Worm (Caenorhabditis elegans): Measurements from ENCODE around the gene erl-1.
A peak's percentile ranks its signal among the peaks of the same experiment; 100 is the strongest.
"Not testable (repeated sequence)": the region's sequence is repeated elsewhere in the genome, so short reads cannot be mapped to it uniquely, and the experiment has no call there.

erl-1 gene

ce11 chrIV:12304750-12305149 is 17.0 kb downstream of the erl-1 start:
- TF ChIP-seq snu-23 (GFP tag; optimal IDR thresholded peaks at IDR 0.05) (no peak), elt-3 (tag; optimal IDR thresholded peaks at IDR 0.05) (no peak), C34B4.2 (tag; optimal IDR thresholded peaks at IDR 0.05) (no peak), nhr-237 (tag; optimal IDR thresholded peaks at IDR 0.05) (no peak), nhr-71 (tag; optimal IDR thresholded peaks at IDR 0.05) (no peak), nhr-11 (tag; optimal IDR thresholded peaks at IDR 0.05) (no peak), alr-1 (tag; optimal IDR thresholded peaks at IDR 0.05; ENCODE audit: borderline replicate concordance) (no peak), efl-3 (GFP tag; optimal IDR thresholded peaks at IDR 0.05) (no peak), hpl-2 (GFP tag; optimal IDR thresholded peaks at IDR 0.05) (no peak)

DNA sequence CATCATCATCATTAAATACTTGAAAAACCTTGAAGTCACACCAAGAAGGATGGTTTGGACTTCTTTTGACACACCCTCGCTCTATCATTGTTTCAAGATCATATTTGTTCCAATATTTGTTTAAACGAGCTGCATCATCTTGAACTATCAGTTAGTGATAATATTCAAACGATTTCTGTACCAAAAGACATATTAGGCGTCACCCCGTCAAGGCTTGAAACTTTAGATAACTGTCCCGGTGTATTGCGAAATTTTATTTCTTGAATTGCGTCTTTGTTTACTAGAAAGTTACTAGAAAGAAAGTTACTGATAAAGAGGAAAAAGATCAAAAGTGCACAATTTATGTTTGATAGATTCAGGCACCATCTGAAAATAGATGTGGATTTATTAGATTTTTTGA is 18.2 kb downstream of the erl-1 start:
- TF ChIP-seq lsy-2 (tag; optimal IDR thresholded peaks at IDR 0.05), result no peak
- no peak for TF ChIP-seq hlh-4 (tag; optimal IDR thresholded peaks at IDR 0.05)
- TF ChIP-seq C34B4.2 (tag; optimal IDR thresholded peaks at IDR 0.05), result no peak
- TF ChIP-seq unc-62 (GFP tag; optimal IDR thresholded peaks at IDR 0.05), result no peak
- TF ChIP-seq pqm-1 (tag; optimal IDR thresholded peaks at IDR 0.05), result no peak
- peak; percentile 69 for TF ChIP-seq elt-2 (tag; optimal IDR thresholded peaks at IDR 0.05)
- no peak for TF ChIP-seq aha-1 (tag; optimal IDR thresholded peaks at IDR 0.05)
- TF ChIP-seq nhr-85 (tag), result no peak
- TF ChIP-seq nhr-76 (tag; optimal IDR thresholded peaks at IDR 0.05), result no peak

ce11 chrIV:12307720-12308119 is 20.0 kb downstream of the erl-1 start, which contains the start of gene oac-57:
oac-57 (minus strand) TSS chrIV:12307820.
- TF ChIP-seq dsc-1 (tag; optimal IDR thresholded peaks at IDR 0.05) (no peak), tbx-2 (tag; optimal IDR thresholded peaks at IDR 0.05) (no peak)

ce11 chrIV:12311597-12311996 is 23.9 kb downstream of the erl-1 start, which contains the start of gene oac-58:
oac-58 (minus strand) TSS chrIV:12311697.
- no peak for TF ChIP-seq pqm-1 (tag; optimal IDR thresholded peaks at IDR 0.05)
- TF ChIP-seq lsy-2 (tag; optimal IDR thresholded peaks at IDR 0.05), result no peak
- TF ChIP-seq efl-1 (optimal IDR thresholded peaks at IDR 0.05), result no peak
- TF ChIP-seq efl-1 (GFP tag; optimal IDR thresholded peaks at IDR 0.05 in 1 of 2), result peak in 1 of 2 experiments; percentile 33

DNA sequence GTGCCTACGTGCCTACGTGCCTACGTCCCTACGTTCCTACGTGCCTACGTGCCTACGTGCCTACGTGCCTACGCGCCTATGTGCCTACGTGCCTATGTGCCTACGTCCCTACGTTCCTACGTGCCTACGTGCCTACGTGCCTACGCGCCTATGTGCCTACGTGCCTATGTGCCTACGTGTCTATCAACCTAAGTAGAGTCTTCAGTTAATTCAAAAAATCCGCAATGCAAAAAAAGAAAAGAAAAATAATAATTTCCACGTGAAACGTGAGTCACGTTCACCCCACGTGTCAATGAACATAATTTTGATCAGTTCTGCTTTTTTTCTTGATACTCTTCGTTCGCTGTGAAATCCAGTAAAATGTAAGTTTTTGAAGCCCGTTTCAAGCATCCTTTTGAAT is 39.2 kb downstream of the erl-1 start, which contains the start of gene F19B6.3:
Gene F19B6.3 (plus strand): TSS at position 301 of the 400 bp plus-strand sequence.
- TF ChIP-seq ceh-88 (GFP tag; IDR thresholded peaks at IDR 0.05); efl-1 (optimal IDR thresholded peaks at IDR 0.05); efl-1 (GFP tag; optimal IDR thresholded peaks at IDR 0.05 in 1 of 2); nhr-12 (tag; optimal IDR thresholded peaks at IDR 0.05): not testable (repeated sequence)

DNA sequence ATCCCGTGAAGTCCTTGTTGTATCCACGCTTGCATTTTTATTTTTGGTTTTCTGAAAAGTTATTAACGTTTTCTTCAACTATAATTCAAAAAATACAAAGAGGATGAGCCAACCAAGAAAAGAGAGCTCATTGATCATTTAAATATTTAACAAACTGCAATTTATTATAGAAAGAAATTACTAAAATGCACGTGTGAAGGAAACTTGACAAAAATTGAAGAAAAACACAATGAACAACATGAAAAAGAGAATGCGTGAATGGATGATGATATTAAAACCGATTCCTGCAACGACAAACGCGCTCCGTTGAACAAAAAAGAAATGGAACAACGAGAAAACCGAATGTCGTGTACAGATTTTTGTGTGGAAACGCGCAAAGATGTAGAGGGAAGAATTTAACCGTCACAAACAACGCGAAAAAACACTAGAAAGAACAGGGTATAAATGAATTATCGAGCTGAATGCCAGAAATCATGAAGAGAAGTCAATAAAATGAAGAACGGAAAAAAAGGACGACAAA is 43.2 kb downstream of the erl-1 start, which contains the start of gene ufd-1:
Gene ufd-1 (minus strand): TSS at position 51 of the 520 bp plus-strand sequence.
- TF ChIP-seq efl-1 (optimal IDR thresholded peaks at IDR 0.05) (no peak), efl-1 (GFP tag; optimal IDR thresholded peaks at IDR 0.05 in 1 of 2) (peak in 1 of 2 experiments; percentile 11), Y116A8C.19 (tag; optimal IDR thresholded peaks at IDR 0.05; ENCODE audit: borderline replicate concordance) (no peak), F16B12.6 (tag; optimal IDR thresholded peaks at IDR 0.05) (no peak), zag-1 (tag; optimal IDR thresholded peaks at IDR 0.05) (no peak), xbp-1 (tag; optimal IDR thresholded peaks at IDR 0.05) (no peak), nhr-76 (tag; optimal IDR thresholded peaks at IDR 0.05) (no peak), unc-30 (tag; optimal IDR thresholded peaks at IDR 0.05) (no peak), nhr-28 (tag; optimal IDR thresholded peaks at IDR 0.05) (no peak), ces-1 (GFP tag; optimal IDR thresholded peaks at IDR 0.05) (no peak), unc-62 (GFP tag; optimal IDR thresholded peaks at IDR 0.05) (no peak), blmp-1 (tag; optimal IDR thresholded peaks at IDR 0.05) (peak; percentile 70), ceh-63 (GFP tag; optimal IDR thresholded peaks at IDR 0.05) (no peak), aly-2 (tag; optimal IDR thresholded peaks at IDR 0.05) (no peak), zip-4 (GFP tag; optimal IDR thresholded peaks at IDR 0.05) (no peak), skn-1 (tag; optimal IDR thresholded peaks at IDR 0.05) (peak; percentile 56), dpl-1 (GFP tag; optimal IDR thresholded peaks at IDR 0.05) (peak in 1 of 3 experiments; percentile 42), irx-1 (tag; optimal IDR thresholded peaks at IDR 0.05) (no peak), lsy-2 (tag; optimal IDR thresholded peaks at IDR 0.05) (peak in 1 of 2 experiments; percentile 0), mab-9 (GFP tag; IDR thresholded peaks at IDR 0.05) (no peak), pqm-1 (tag; optimal IDR thresholded peaks at IDR 0.05) (no peak), grh-1 (GFP tag; IDR thresholded peaks at IDR 0.05) (no peak), nhr-47 (tag; optimal IDR thresholded peaks at IDR 0.05) (no peak), ets-5 (GFP tag; IDR thresholded peaks at IDR 0.05) (no peak), lin-35 (GFP tag; optimal IDR thresholded peaks at IDR 0.05) (peak in 1 of 2 experiments; percentile 40), egl-27 (tag; optimal IDR thresholded peaks at IDR 0.05) (no peak)
